Worm (Caenorhabditis elegans): ENCODE data around the gene nhr-91.
A peak's percentile ranks its signal among the peaks of the same experiment; 100 is the strongest.

DNA sequence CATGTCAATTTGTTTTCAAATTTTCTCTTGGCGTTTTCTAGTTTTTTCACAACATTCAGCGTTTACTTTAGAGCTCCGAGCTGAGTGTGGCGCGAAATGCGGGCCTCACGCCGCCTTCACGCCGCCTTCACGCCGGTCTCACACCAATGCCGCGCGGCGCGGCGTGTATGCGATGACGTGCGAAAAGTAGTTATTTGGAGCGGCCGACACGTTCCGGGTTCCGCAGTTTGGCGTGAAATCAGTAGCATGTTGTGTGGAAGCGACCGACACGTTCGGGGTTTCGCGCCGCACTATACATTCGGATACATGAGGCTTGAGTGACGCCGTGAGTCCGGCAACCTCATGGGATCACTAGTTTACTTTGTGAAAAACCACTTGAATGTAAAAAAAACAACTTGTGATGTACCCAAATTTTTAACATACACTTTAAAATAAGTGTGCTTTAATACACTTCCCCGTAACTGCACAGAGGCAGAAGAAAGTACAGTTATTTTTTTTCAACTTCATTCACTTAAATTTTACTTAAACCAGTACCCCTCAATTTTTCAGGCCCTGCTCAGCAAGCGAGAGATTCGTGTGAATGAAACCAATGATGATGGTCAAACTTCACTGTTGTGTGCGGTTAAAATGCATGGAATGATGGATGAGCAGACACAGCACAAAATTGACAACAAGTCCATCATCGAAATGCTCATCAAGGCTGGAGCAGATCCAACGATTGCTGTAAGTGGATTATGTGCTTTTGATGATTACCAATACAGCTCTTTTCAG is 53.2 kb downstream of the nhr-91 start:
- 0 out of 2 replicates have a peak, but pooled peaks have one; percentile 29 for TF ChIP-seq nhr-42 (GFP tag; IDR thresholded peaks at IDR 0.05)
- no peak for TF ChIP-seq lin-13 (GFP tag; optimal IDR thresholded peaks at IDR 0.05)
- TF ChIP-seq snpc-4 (tag; optimal IDR thresholded peaks at IDR 0.05) = peak; percentile 46
- TF ChIP-seq lin-29 (GFP tag; IDR thresholded peaks at IDR 0.05) = no peak

All from whole organism, L4 larva.